Worm (Caenorhabditis elegans): Measurements from ENCODE around the gene uev-2.

Gene uev-2

DNA sequence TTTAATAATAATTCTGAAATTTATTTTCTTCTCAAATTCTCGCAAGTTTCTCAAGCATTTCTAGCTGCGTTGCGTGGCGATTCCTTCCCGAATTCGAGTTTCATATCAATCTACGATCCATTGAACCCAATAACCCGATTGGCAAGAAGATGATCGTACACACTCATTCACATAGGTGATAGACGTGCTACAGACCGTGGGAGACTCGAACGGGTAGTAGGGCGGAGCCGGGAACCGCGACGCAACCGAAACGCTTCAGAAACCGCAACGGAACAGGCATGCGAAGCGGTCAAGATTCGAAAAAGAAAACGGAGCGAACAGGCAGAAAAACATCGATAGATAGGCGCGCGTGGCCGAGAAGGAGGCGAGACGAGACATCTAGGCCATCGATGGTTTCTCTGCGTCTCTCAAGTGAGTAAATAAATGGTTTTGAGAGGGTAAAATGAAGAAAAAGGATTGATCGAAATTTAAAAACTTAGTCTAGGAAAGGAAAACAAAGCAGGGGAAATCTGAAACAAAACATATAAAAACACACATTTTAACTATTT lies 20.6 kb downstream of the uev-2 start, which contains the start of gene madf-11 (continued):
- TF ChIP-seq hrde-1 (tag; optimal IDR thresholded peaks at IDR 0.05; ENCODE audit: borderline replicate concordance) (no peak), unc-62 (GFP tag; optimal IDR thresholded peaks at IDR 0.05) (no peak), F23B12.7 (tag; optimal IDR thresholded peaks at IDR 0.05; ENCODE audit: insufficient read depth) (no peak), ZK185.1 (tag; optimal IDR thresholded peaks at IDR 0.05; ENCODE audit: poor library complexity, severe bottlenecking) (peak; percentile 28), mcd-1 (GFP tag; IDR thresholded peaks at IDR 0.05) (peak; percentile 66), zfh-2 (GFP tag; conservative IDR thresholded peaks at IDR 0.05) (peak; percentile 90), lin-40 (tag; optimal IDR thresholded peaks at IDR 0.05) (peak; percentile 39), F37B4.10 (GFP tag; IDR thresholded peaks at IDR 0.05) (no peak), sea-2 (GFP tag; IDR thresholded peaks at IDR 0.05) (no peak), Y67H2A.10 (GFP tag; conservative IDR thresholded peaks at IDR 0.05) (no peak; the same call in 1 of the 2 replicates), F57C9.4 (tag; optimal IDR thresholded peaks at IDR 0.05) (no peak), hmg-1.2 (GFP tag; IDR thresholded peaks at IDR 0.05) (peak; percentile 57; the same call in 1 of the 2 replicates), tlf-1 (GFP tag; optimal IDR thresholded peaks at IDR 0.05) (no peak), madf-10 (tag; optimal IDR thresholded peaks at IDR 0.05) (peak; percentile 7), ets-4 (GFP tag; optimal IDR thresholded peaks at IDR 0.05) (peak; percentile 5), snpc-1.3 (tag; optimal IDR thresholded peaks at IDR 0.05; ENCODE audit: insufficient read depth) (no peak), madf-3 (GFP tag; IDR thresholded peaks at IDR 0.05) (0 out of 2 replicates have a peak, but pooled peaks have one; percentile 51), let-526 (GFP tag; IDR thresholded peaks at IDR 0.05) (no peak), atf-7 (tag; optimal IDR thresholded peaks at IDR 0.05) (no peak), lin-54 (GFP tag; optimal IDR thresholded peaks at IDR 0.05) (peak; percentile 60)

- TF ChIP-seq lsl-1 (GFP tag; optimal IDR thresholded peaks at IDR 0.05): peak; percentile 95
- TF ChIP-seq lin-54 (GFP tag; optimal IDR thresholded peaks at IDR 0.05): peak; percentile 46
- peak; percentile 48 for TF ChIP-seq F49E8.2 (tag; optimal IDR thresholded peaks at IDR 0.05; ENCODE audit: insufficient read depth)
- TF ChIP-seq dpl-1 (GFP tag; optimal IDR thresholded peaks at IDR 0.05): peak; percentile 19
- TF ChIP-seq ceh-91 (GFP tag; IDR thresholded peaks at IDR 0.05): peak; percentile 52
- TF ChIP-seq tlf-1 (GFP tag; optimal IDR thresholded peaks at IDR 0.05): no peak
- peak; percentile 69 for TF ChIP-seq madf-6 (GFP tag; IDR thresholded peaks at IDR 0.05)
- TF ChIP-seq snpc-1.3 (tag; optimal IDR thresholded peaks at IDR 0.05; ENCODE audit: insufficient read depth): peak; percentile 57
- TF ChIP-seq B0019.2 (GFP tag; conservative IDR thresholded peaks at IDR 0.05): peak; percentile 54; the same call in 1 of the 2 replicates
- TF ChIP-seq madf-8 (GFP tag; conservative IDR thresholded peaks at IDR 0.05): 0 out of 2 replicates have a peak, but pooled peaks have one; percentile 36
- TF ChIP-seq somi-1 (GFP tag; optimal IDR thresholded peaks at IDR 0.05): no peak
- TF ChIP-seq efl-1 (GFP tag; optimal IDR thresholded peaks at IDR 0.05): peak; percentile 41
- peak; percentile 43; the same call in 1 of the 2 replicates for TF ChIP-seq D2030.7 (GFP tag; IDR thresholded peaks at IDR 0.05)
- peak; percentile 82 for TF ChIP-seq F33H1.4 (GFP tag; IDR thresholded peaks at IDR 0.05)
- TF ChIP-seq ama-1 (optimal IDR thresholded peaks at IDR 0.05): no peak
- TF ChIP-seq ama-1 (GFP tag; optimal IDR thresholded peaks at IDR 0.05): no peak
Measured at ce11 chrIII:5604080-5604479, 21.2 kb downstream of the uev-2 start, which contains the start of gene xnd-1. Gene xnd-1, plus strand, starts transcription at chrIII:5604460.

- TF ChIP-seq attf-6 (GFP tag; IDR thresholded peaks at IDR 0.05): no peak
- TF ChIP-seq nhr-80 (tag; optimal IDR thresholded peaks at IDR 0.05): peak; percentile 65
Measured at ce11 chrIII:5610276-5610675, 27.4 kb downstream of the uev-2 start, which contains the start of gene C05D2.8. Gene C05D2.8, minus strand, starts transcription at chrIII:5610346.
